Worm (Caenorhabditis elegans) whole organism, midembryonic: Measurements from ENCODE around the gene toca-1.

ENCODE experiments used
- T22C8.4 ChIP-seq: fragments of 200-800 bp; sonication (Bioruptor generic); IDR thresholded peaks from 2 replicates; pipeline ENCODE4 v1.3.6; 2022; ENCODE audit warnings: missing genetic modification characterization, missing compliant biosample characterization
- cog-1 ChIP-seq: sonication (generic microtip); optimal IDR thresholded peaks from 2 replicates; lab custom pipeline; 2016; ENCODE audit warnings: missing genetic modification characterization, missing compliant biosample characterization
- flt-1 ChIP-seq: fragments of 200-800 bp; sonication (Bioruptor generic); IDR thresholded peaks from 2 replicates; pipeline ENCODE4 v1.3.6; 2022; ENCODE audit warnings: missing genetic modification characterization, missing compliant biosample characterization
- klf-2 ChIP-seq: fragments of 200-800 bp; sonication (Bioruptor generic); conservative IDR thresholded peaks from 2 replicates; pipeline ENCODE4 v1.3.6; 2022; ENCODE audit warnings: missing genetic modification reagents, missing genetic modification characterization, missing compliant biosample characterization
- med-1 ChIP-seq: sonication (generic microtip); optimal IDR thresholded peaks from 2 replicates; lab custom pipeline; 2017; ENCODE audit warnings: missing genetic modification characterization, mild to moderate bottlenecking, missing compliant biosample characterization, antibody characterized with exemption, missing genetic modification reagents; ENCODE audit not compliant: insufficient read depth
- ref-1 ChIP-seq: fragments of 200-800 bp; sonication (Bioruptor generic); conservative IDR thresholded peaks from 2 replicates; pipeline ENCODE4 v1.3.6; 2022; ENCODE audit warnings: missing genetic modification reagents, missing genetic modification characterization, missing compliant biosample characterization
- tab-1 ChIP-seq: fragments of 200-800 bp; sonication (Bioruptor generic); IDR thresholded peaks from 2 replicates; pipeline ENCODE4 v1.3.6; 2022; ENCODE audit warnings: missing genetic modification characterization, missing compliant biosample characterization
- ztf-23 ChIP-seq: fragments of 200-800 bp; sonication (Bioruptor generic); IDR thresholded peaks from 2 replicates; pipeline ENCODE4 v1.3.6; 2022; ENCODE audit warnings: missing genetic modification reagents, missing genetic modification characterization, missing compliant biosample characterization
- ztf-29 ChIP-seq: fragments of 200-800 bp; sonication (Bioruptor generic); IDR thresholded peaks from 2 replicates; pipeline ENCODE4 v1.3.6; 2022; ENCODE audit warnings: missing genetic modification reagents, missing genetic modification characterization, missing compliant biosample characterization

toca-1 gene

ce11 chrX:1479190-1479589 is 42.1 kb downstream of the toca-1 start, which contains the start of gene acly-1:
acly-1 (plus strand) TSS chrX:1479542.
- TF ChIP-seq klf-2 (GFP tag; lab: Robert Waterston, UW) (no peak), cog-1 (tag; lab: Kevin White, UChicago) (no peak), med-1 (GFP tag; lab: Kevin White, UChicago) (no peak), flt-1 (GFP tag; lab: Robert Waterston, UW) (no peak), ztf-23 (GFP tag; lab: Robert Waterston, UW) (no peak), ref-1 (GFP tag; lab: Robert Waterston, UW) (no peak), tab-1 (GFP tag; lab: Robert Waterston, UW) (no peak), T22C8.4 (GFP tag; lab: Robert Waterston, UW) (no peak), ztf-29 (GFP tag; lab: Robert Waterston, UW) (no peak)

- no peak for TF ChIP-seq ztf-29 (GFP tag; lab: Robert Waterston, UW)
- TF ChIP-seq tab-1 (GFP tag; lab: Robert Waterston, UW): no peak
- no peak for TF ChIP-seq med-1 (GFP tag; lab: Kevin White, UChicago)
- no peak for TF ChIP-seq ref-1 (GFP tag; lab: Robert Waterston, UW)
- no peak for TF ChIP-seq cog-1 (tag; lab: Kevin White, UChicago)
- TF ChIP-seq ztf-23 (GFP tag; lab: Robert Waterston, UW): no peak
- TF ChIP-seq klf-2 (GFP tag; lab: Robert Waterston, UW): no peak
- TF ChIP-seq T22C8.4 (GFP tag; lab: Robert Waterston, UW): no peak
- no peak for TF ChIP-seq flt-1 (GFP tag; lab: Robert Waterston, UW)
Measured at ce11 chrX:1478569-1478968, 42.7 kb downstream of the toca-1 start.

ce11 chrX:1477932-1478331 is 43.4 kb downstream of the toca-1 start:
- TF ChIP-seq flt-1 (GFP tag; lab: Robert Waterston, UW) (no peak), ztf-23 (GFP tag; lab: Robert Waterston, UW) (no peak), ztf-29 (GFP tag; lab: Robert Waterston, UW) (no peak), ref-1 (GFP tag; lab: Robert Waterston, UW) (no peak), klf-2 (GFP tag; lab: Robert Waterston, UW) (no peak), med-1 (GFP tag; lab: Kevin White, UChicago) (no peak), cog-1 (tag; lab: Kevin White, UChicago) (no peak), tab-1 (GFP tag; lab: Robert Waterston, UW) (no peak), T22C8.4 (GFP tag; lab: Robert Waterston, UW) (no peak)

- TF ChIP-seq med-1 (GFP tag; lab: Kevin White, UChicago): no peak
- no peak for TF ChIP-seq cog-1 (tag; lab: Kevin White, UChicago)
- TF ChIP-seq ref-1 (GFP tag; lab: Robert Waterston, UW): no peak
- no peak for TF ChIP-seq ztf-23 (GFP tag; lab: Robert Waterston, UW)
- TF ChIP-seq ztf-29 (GFP tag; lab: Robert Waterston, UW): no peak
- TF ChIP-seq flt-1 (GFP tag; lab: Robert Waterston, UW): no peak
- TF ChIP-seq T22C8.4 (GFP tag; lab: Robert Waterston, UW): no peak
- TF ChIP-seq klf-2 (GFP tag; lab: Robert Waterston, UW): no peak
- no peak for TF ChIP-seq tab-1 (GFP tag; lab: Robert Waterston, UW)
Measured at ce11 chrX:1476005-1476404, 45.3 kb downstream of the toca-1 start.

ce11 chrX:1473794-1474193 is 47.5 kb downstream of the toca-1 start:
- TF ChIP-seq tab-1 (GFP tag; lab: Robert Waterston, UW) (no peak), ztf-23 (GFP tag; lab: Robert Waterston, UW) (no peak), ztf-29 (GFP tag; lab: Robert Waterston, UW) (no peak), med-1 (GFP tag; lab: Kevin White, UChicago) (no peak), klf-2 (GFP tag; lab: Robert Waterston, UW) (no peak), ref-1 (GFP tag; lab: Robert Waterston, UW) (no peak), T22C8.4 (GFP tag; lab: Robert Waterston, UW) (no peak), flt-1 (GFP tag; lab: Robert Waterston, UW) (no peak), cog-1 (tag; lab: Kevin White, UChicago) (no peak)

ce11 chrX:1472880-1473279 is 48.4 kb downstream of the toca-1 start, which contains the start of gene D1005.5:
D1005.5 (minus strand) TSS chrX:1472980.
- TF ChIP-seq ref-1 (GFP tag; lab: Robert Waterston, UW) (no peak), tab-1 (GFP tag; lab: Robert Waterston, UW) (no peak), flt-1 (GFP tag; lab: Robert Waterston, UW) (no peak), ztf-29 (GFP tag; lab: Robert Waterston, UW) (no peak), med-1 (GFP tag; lab: Kevin White, UChicago) (no peak), ztf-23 (GFP tag; lab: Robert Waterston, UW) (no peak), cog-1 (tag; lab: Kevin White, UChicago) (no peak), T22C8.4 (GFP tag; lab: Robert Waterston, UW) (no peak), klf-2 (GFP tag; lab: Robert Waterston, UW) (no peak)

ce11 chrX:1471232-1471631 is 50.1 kb downstream of the toca-1 start:
- 0 out of 2 replicates have a peak, but pooled peaks have one; percentile 20 for TF ChIP-seq klf-2 (GFP tag; lab: Robert Waterston, UW)
- TF ChIP-seq ref-1 (GFP tag; lab: Robert Waterston, UW): no peak

- TF ChIP-seq ztf-29 (GFP tag; lab: Robert Waterston, UW): no peak
- TF ChIP-seq ztf-23 (GFP tag; lab: Robert Waterston, UW): no peak
- no peak for TF ChIP-seq T22C8.4 (GFP tag; lab: Robert Waterston, UW)
- no peak for TF ChIP-seq tab-1 (GFP tag; lab: Robert Waterston, UW)
Measured at ce11 chrX:1468057-1468456, 53.2 kb downstream of the toca-1 start.

ce11 chrX:1464699-1465098 is 56.6 kb downstream of the toca-1 start, which contains the start of gene D1005.6:
D1005.6 (minus strand) TSS chrX:1464799.
- TF ChIP-seq klf-2 (GFP tag; lab: Robert Waterston, UW): no peak
- no peak for TF ChIP-seq ref-1 (GFP tag; lab: Robert Waterston, UW)
- TF ChIP-seq T22C8.4 (GFP tag; lab: Robert Waterston, UW): no peak
- no peak for TF ChIP-seq cog-1 (tag; lab: Kevin White, UChicago)
- no peak for TF ChIP-seq med-1 (GFP tag; lab: Kevin White, UChicago)
